Worm (Caenorhabditis elegans) whole organism, L2 larva: ENCODE results near the gene npax-1.

Experiments used
- ceh-82 ChIP-seq: fragments of 150-350 bp; optimal IDR thresholded peaks from 2 replicates; lab custom pipeline; 2014; ENCODE audit warnings: missing biosample characterization, missing genetic modification characterization
- elt-3 ChIP-seq: sonication (generic microtip); optimal IDR thresholded peaks from 2 replicates; lab custom pipeline; 2017; ENCODE audit warnings: missing biosample characterization, missing genetic modification characterization
- lin-13 ChIP-seq: fragments of 150-350 bp; optimal IDR thresholded peaks from 2 replicates; lab custom pipeline; 2014; ENCODE audit warnings: missing biosample characterization, missing genetic modification reagents, missing genetic modification characterization
- mdl-1 ChIP-seq, 2 experiments: fragments of 150-350 bp in 1 of 2; sonication (generic microtip) in 1 of 2; optimal IDR thresholded peaks; 2 replicates each; lab custom pipeline; 2017; ENCODE audit warnings: missing biosample characterization in 2 of 2, missing genetic modification characterization in 2 of 2
- nhr-23 ChIP-seq: fragments of 150-350 bp; optimal IDR thresholded peaks from 2 replicates; lab custom pipeline; 2014; ENCODE audit warnings: missing biosample characterization, missing genetic modification reagents, missing genetic modification characterization
- nhr-237 ChIP-seq: fragments of 150-350 bp; optimal IDR thresholded peaks from 2 replicates; lab custom pipeline; 2014; ENCODE audit warnings: missing biosample characterization, missing genetic modification characterization
- snpc-4 ChIP-seq: fragments of 150-350 bp; optimal IDR thresholded peaks from 2 replicates; lab custom pipeline; 2014; ENCODE audit warnings: missing biosample characterization, missing genetic modification characterization

ce11 chrII:7353027-7353426 lies 21.9 kb upstream of the npax-1 start:
- TF ChIP-seq mdl-1 (tag; optimal IDR thresholded peaks at IDR 0.05; lab: Kevin White, UChicago) (no peak), lin-13 (GFP tag; lab: Kevin White, UChicago) (no peak), nhr-237 (tag; lab: Kevin White, UChicago) (no peak), ceh-82 (tag; lab: Kevin White, UChicago) (no peak), snpc-4 (tag; lab: Kevin White, UChicago) (no peak), nhr-23 (no peak), elt-3 (tag; lab: Kevin White, UChicago) (no peak)
